Worm (Caenorhabditis elegans) whole organism, midembryonic: ENCODE results near the gene K12D12.5.

Experiments
- T22C8.4 ChIP-seq: fragments of 200-800 bp; sonication (Bioruptor generic); IDR thresholded peaks from 2 replicates; pipeline ENCODE4 v1.3.6; 2022; ENCODE audit warnings: missing genetic modification characterization, missing compliant biosample characterization
- cog-1 ChIP-seq: sonication (generic microtip); optimal IDR thresholded peaks from 2 replicates; lab custom pipeline; 2016; ENCODE audit warnings: missing genetic modification characterization, missing compliant biosample characterization
- flt-1 ChIP-seq: fragments of 200-800 bp; sonication (Bioruptor generic); IDR thresholded peaks from 2 replicates; pipeline ENCODE4 v1.3.6; 2022; ENCODE audit warnings: missing genetic modification characterization, missing compliant biosample characterization
- klf-2 ChIP-seq: fragments of 200-800 bp; sonication (Bioruptor generic); conservative IDR thresholded peaks from 2 replicates; pipeline ENCODE4 v1.3.6; 2022; ENCODE audit warnings: missing genetic modification reagents, missing genetic modification characterization, missing compliant biosample characterization
- med-1 ChIP-seq: sonication (generic microtip); optimal IDR thresholded peaks from 2 replicates; lab custom pipeline; 2017; ENCODE audit warnings: missing genetic modification characterization, mild to moderate bottlenecking, missing compliant biosample characterization, antibody characterized with exemption, missing genetic modification reagents; ENCODE audit not compliant: insufficient read depth
- ref-1 ChIP-seq: fragments of 200-800 bp; sonication (Bioruptor generic); conservative IDR thresholded peaks from 2 replicates; pipeline ENCODE4 v1.3.6; 2022; ENCODE audit warnings: missing genetic modification reagents, missing genetic modification characterization, missing compliant biosample characterization
- tab-1 ChIP-seq: fragments of 200-800 bp; sonication (Bioruptor generic); IDR thresholded peaks from 2 replicates; pipeline ENCODE4 v1.3.6; 2022; ENCODE audit warnings: missing genetic modification characterization, missing compliant biosample characterization
- ztf-23 ChIP-seq: fragments of 200-800 bp; sonication (Bioruptor generic); IDR thresholded peaks from 2 replicates; pipeline ENCODE4 v1.3.6; 2022; ENCODE audit warnings: missing genetic modification reagents, missing genetic modification characterization, missing compliant biosample characterization
- ztf-29 ChIP-seq: fragments of 200-800 bp; sonication (Bioruptor generic); IDR thresholded peaks from 2 replicates; pipeline ENCODE4 v1.3.6; 2022; ENCODE audit warnings: missing genetic modification reagents, missing genetic modification characterization, missing compliant biosample characterization

DNA sequence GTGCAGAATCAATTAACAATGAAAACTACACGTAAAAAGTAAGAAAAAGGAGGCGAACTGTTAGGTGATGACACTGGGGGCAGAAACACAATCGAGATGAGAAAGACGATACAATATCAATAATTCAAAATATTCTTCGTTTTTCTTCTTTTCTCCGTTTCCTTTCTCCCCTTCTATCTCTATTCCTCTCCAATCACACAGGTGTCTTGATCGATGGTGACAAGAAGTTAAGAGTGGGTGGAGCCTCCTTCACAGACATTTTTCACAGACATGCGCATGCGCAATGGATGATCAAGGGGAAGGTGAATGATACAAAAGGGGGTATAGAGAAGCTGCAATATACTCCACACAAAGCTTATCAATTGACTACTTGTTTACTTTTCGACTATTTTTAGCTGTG, 6.1 kb upstream of the K12D12.5 start:
- TF ChIP-seq ztf-29 (GFP tag; lab: Robert Waterston, UW) (no peak), klf-2 (GFP tag; lab: Robert Waterston, UW) (no peak), ref-1 (GFP tag; lab: Robert Waterston, UW) (no peak), tab-1 (GFP tag; lab: Robert Waterston, UW) (no peak), med-1 (no peak), T22C8.4 (GFP tag; lab: Robert Waterston, UW) (no peak), flt-1 (GFP tag; lab: Robert Waterston, UW) (no peak), ztf-23 (GFP tag; lab: Robert Waterston, UW) (no peak), cog-1 (no peak)
